Fruit fly (Drosophila melanogaster): ENCODE data around the gene MFS18.

Gene MFS18

DNA sequence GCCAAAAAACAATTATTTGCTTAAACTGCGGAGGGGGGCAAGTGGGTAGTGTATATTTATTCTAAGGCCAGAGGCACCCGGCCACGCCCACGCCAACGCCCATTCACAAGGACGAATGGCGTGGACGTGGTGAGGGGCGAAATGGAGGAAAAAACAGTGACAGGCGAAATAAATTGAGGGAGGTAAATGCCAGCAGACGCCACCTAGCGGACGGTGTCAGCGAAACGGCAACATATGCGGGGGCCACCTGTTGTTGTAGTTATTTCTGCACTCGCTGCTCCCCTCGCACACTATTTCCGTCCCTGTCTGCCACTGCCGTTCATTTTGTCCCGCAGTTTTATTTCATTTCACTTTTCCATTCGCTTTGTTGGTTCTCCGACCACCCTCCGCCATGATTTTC lies 30.5 kb downstream of the MFS18 start:
- no peak for TF ChIP-seq Clk (GFP tag; optimal IDR thresholded peaks at IDR 0.05)
- TF ChIP-seq cic (GFP tag; optimal IDR thresholded peaks at IDR 0.05) = no peak
- TF ChIP-seq kay (GFP tag; ENCODE audit: borderline replicate concordance) = peak; percentile 9
- TF ChIP-seq CG12768 (GFP tag; optimal IDR thresholded peaks at IDR 0.05) = no peak
- TF ChIP-seq CG33017 (tag; optimal IDR thresholded peaks at IDR 0.05) = no peak
- TF ChIP-seq pad (GFP tag; optimal IDR thresholded peaks at IDR 0.05) = no peak
- TF ChIP-seq CG1620 (GFP tag; optimal IDR thresholded peaks at IDR 0.05) = no peak

DNA sequence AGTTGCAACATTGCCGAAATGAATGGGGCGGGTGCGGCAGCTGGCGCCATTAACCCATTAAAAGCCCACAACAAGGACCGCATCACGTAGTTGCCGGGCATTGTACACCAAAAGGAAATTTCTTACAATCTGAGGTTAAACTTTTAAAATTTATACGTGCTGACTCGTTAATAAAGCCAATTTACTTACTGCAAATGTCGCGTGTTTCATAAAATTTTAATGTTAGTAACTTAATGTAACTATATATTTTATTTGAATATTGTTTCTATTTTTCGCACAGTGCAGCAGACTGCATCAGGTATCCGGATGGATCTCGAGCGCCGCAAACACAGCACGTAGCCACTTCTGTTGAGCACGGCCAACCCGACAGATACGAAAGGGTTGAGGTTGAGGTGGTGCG lies 31.5 kb downstream of the MFS18 start:
- peak; percentile 36 for TF ChIP-seq CG7045 (GFP tag; optimal IDR thresholded peaks at IDR 0.05)
- no peak for TF ChIP-seq CG14711 (tag; optimal IDR thresholded peaks at IDR 0.05)
- TF ChIP-seq CG5204 (GFP tag; optimal IDR thresholded peaks at IDR 0.05) = peak; percentile 43
- peak; percentile 13 for TF ChIP-seq CG12768 (GFP tag; optimal IDR thresholded peaks at IDR 0.05)
- peak; percentile 42 for TF ChIP-seq CG33017 (tag; optimal IDR thresholded peaks at IDR 0.05)

DNA sequence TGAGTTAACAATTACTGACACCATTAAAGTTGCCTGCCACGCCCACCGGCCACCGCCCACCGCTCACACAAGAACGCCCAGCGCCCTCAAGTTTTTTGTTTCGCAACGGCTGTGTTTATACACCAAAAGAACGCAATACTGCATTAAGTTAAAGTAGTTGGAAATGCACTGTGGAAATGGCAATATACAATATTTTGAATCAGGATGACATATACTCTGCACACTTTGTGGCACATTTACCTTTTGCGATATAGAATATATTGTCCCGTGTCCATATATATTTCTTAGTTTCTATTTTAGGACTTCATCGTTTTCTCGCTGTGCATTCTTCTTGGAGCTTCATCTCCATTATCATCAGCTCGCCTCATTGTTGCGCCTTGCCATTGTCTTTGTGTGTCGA lies 32.3 kb downstream of the MFS18 start:
- TF ChIP-seq CG14711 (tag; optimal IDR thresholded peaks at IDR 0.05) = no peak
- no peak for TF ChIP-seq CG12768 (GFP tag; optimal IDR thresholded peaks at IDR 0.05)
- TF ChIP-seq CG5204 (GFP tag; optimal IDR thresholded peaks at IDR 0.05) = no peak
- TF ChIP-seq Hr96 (GFP tag; optimal IDR thresholded peaks at IDR 0.05) = peak; percentile 10
- no peak for TF ChIP-seq CG7045 (GFP tag; optimal IDR thresholded peaks at IDR 0.05)

DNA sequence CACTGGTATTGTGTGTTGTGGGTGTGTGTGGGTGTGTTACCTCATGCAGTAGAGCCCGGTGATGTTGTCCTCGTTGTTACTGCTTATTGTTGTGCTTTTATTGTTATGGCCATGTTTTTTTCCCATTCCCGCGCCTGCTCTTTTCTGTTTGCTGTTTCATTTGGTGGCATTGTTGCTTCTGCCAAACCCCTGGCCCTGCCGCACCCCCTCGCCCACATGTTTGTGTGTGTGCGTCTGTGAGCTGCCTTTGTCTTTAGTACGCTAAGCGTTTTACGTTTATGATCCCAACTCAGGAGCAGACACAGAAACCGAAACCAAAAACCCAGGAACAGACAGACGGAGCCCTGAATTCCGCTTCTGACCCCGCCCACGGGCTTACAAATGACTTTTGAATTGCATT lies 34.4 kb downstream of the MFS18 start:
- TF ChIP-seq Crg-1 (GFP tag; optimal IDR thresholded peaks at IDR 0.05) = no peak
- TF ChIP-seq CG1620 (GFP tag; optimal IDR thresholded peaks at IDR 0.05) = no peak
- no peak for TF ChIP-seq CG14711 (tag; optimal IDR thresholded peaks at IDR 0.05)
- TF ChIP-seq cic (GFP tag; optimal IDR thresholded peaks at IDR 0.05) = no peak
- no peak for TF ChIP-seq CG7045 (GFP tag; optimal IDR thresholded peaks at IDR 0.05)
- TF ChIP-seq kay (GFP tag; ENCODE audit: borderline replicate concordance) = no peak
- no peak for TF ChIP-seq cnc (optimal IDR thresholded peaks at IDR 0.05)
- no peak for TF ChIP-seq pad (GFP tag; optimal IDR thresholded peaks at IDR 0.05)
- TF ChIP-seq Clk (GFP tag; optimal IDR thresholded peaks at IDR 0.05) = no peak
- no peak for TF ChIP-seq toe (GFP tag; optimal IDR thresholded peaks at IDR 0.05)
- no peak for TF ChIP-seq Hr96 (GFP tag; optimal IDR thresholded peaks at IDR 0.05)
- TF ChIP-seq CG33017 (tag; optimal IDR thresholded peaks at IDR 0.05) = no peak
- no peak for TF ChIP-seq bab1 (GFP tag; optimal IDR thresholded peaks at IDR 0.05)
- TF ChIP-seq CG5204 (GFP tag; optimal IDR thresholded peaks at IDR 0.05) = no peak
- TF ChIP-seq CG11617 (GFP tag; optimal IDR thresholded peaks at IDR 0.05) = no peak

DNA sequence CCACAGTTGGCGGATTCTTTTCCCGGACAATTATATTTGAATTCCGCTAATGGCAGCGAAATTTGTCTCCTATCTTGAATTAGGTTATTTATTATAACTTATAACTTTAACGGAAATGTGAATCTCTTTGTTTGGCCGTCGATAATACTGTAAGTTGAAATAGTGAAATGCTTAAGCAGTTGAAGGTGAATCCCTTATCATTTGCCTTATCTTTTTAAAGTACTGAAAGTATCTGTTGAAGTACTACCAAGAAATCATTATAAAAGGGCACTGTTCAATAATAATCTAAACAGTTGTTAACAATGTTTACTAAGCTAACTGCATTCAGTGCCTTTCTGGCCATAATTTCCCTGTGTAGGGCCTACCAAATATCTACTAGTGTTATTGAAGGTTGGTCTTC lies 37.6 kb downstream of the MFS18 start, which contains the start of gene CG43055:
TSS of gene CG43055 (plus strand) at position 301 of the 400 bp plus-strand sequence.
- TF ChIP-seq CG14711 (tag; optimal IDR thresholded peaks at IDR 0.05) = no peak
- TF ChIP-seq Hr96 (GFP tag; optimal IDR thresholded peaks at IDR 0.05) = no peak
- TF ChIP-seq tj (GFP tag; optimal IDR thresholded peaks at IDR 0.05) = no peak
- TF ChIP-seq CG7101 (tag; optimal IDR thresholded peaks at IDR 0.05) = no peak
- TF ChIP-seq kay (GFP tag; ENCODE audit: borderline replicate concordance) = no peak
- TF ChIP-seq Mnt (GFP tag; optimal IDR thresholded peaks at IDR 0.05) = no peak
- no peak for TF ChIP-seq CG12768 (GFP tag; optimal IDR thresholded peaks at IDR 0.05)
- TF ChIP-seq CG7045 (GFP tag; optimal IDR thresholded peaks at IDR 0.05) = no peak
- no peak for TF ChIP-seq ovo (GFP tag; optimal IDR thresholded peaks at IDR 0.05)
- no peak for TF ChIP-seq Crg-1 (GFP tag; optimal IDR thresholded peaks at IDR 0.05)
- TF ChIP-seq CG11617 (GFP tag; optimal IDR thresholded peaks at IDR 0.05) = no peak
- no peak for TF ChIP-seq pad (GFP tag; optimal IDR thresholded peaks at IDR 0.05)

DNA sequence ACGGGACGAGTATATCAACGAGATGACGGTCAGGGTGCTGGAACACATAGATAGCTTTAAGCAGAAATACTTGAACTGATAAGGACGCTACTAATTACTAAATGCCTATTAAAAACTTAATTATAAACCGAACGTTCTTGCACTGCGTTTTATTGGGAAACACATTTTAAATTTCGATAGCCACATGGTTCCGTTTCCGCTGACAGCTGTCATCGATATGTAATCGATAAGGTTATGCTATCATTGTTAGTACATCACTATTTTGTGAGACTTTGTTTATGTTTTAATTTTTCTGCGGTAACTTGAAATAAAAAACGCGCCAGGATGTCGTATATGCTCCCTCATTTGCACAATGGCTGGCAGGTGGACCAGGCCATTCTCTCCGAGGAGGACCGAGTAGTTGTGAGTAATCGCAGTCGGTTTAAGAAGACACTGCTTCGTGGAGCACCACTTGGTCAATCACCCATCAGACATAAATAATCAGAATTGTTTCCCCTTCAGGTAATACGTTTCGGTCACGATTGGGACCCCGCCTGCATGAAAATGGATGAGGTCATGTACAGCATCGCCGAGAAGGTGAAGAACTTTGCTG lies 45.3 kb downstream of the MFS18 start, which contains the start of gene Dim1:
TSS of gene Dim1 (plus strand) at position 239 of the 592 bp plus-strand sequence.
- TF ChIP-seq CG33017 (tag; optimal IDR thresholded peaks at IDR 0.05) (peak; percentile 8), CG14711 (tag; optimal IDR thresholded peaks at IDR 0.05) (no peak), pad (GFP tag; optimal IDR thresholded peaks at IDR 0.05) (no peak), CG7101 (tag; optimal IDR thresholded peaks at IDR 0.05) (no peak), CG12768 (GFP tag; optimal IDR thresholded peaks at IDR 0.05) (no peak), CG5204 (GFP tag; optimal IDR thresholded peaks at IDR 0.05) (no peak), Hr96 (GFP tag; optimal IDR thresholded peaks at IDR 0.05) (peak; percentile 28), CG7045 (GFP tag; optimal IDR thresholded peaks at IDR 0.05) (no peak), ovo (GFP tag; optimal IDR thresholded peaks at IDR 0.05) (no peak), cic (GFP tag; optimal IDR thresholded peaks at IDR 0.05) (no peak), Crg-1 (GFP tag; optimal IDR thresholded peaks at IDR 0.05) (no peak), Clk (GFP tag; optimal IDR thresholded peaks at IDR 0.05) (no peak), CG1620 (GFP tag; optimal IDR thresholded peaks at IDR 0.05) (no peak), tj (GFP tag; optimal IDR thresholded peaks at IDR 0.05) (no peak), cnc (optimal IDR thresholded peaks at IDR 0.05) (no peak), kay (GFP tag; ENCODE audit: borderline replicate concordance) (no peak), toe (GFP tag; optimal IDR thresholded peaks at IDR 0.05) (no peak), Mnt (GFP tag; optimal IDR thresholded peaks at IDR 0.05) (no peak), bab1 (GFP tag; optimal IDR thresholded peaks at IDR 0.05) (peak; percentile 70), CG11617 (GFP tag; optimal IDR thresholded peaks at IDR 0.05) (peak; percentile 18)

DNA sequence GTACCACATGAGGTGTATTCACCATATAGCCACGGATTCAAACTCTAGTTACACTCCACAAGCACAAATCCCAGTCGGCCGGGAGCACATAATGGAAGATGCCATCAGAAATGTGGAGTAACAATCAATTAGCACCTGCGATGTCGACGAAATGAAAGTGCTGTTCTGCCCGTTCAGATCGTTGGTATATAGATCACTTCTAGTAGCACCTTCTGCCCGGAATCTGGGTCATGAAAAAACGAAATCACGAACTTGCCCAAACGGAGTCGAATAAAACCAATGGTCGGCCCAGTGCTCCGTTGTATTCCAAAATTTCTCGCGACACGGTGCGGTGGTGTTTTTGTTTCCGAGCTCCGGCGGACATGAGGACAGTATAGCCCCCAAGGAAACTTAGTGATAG lies 47.8 kb downstream of the MFS18 start, which contains the start of gene CG33003:
TSS of gene CG33003 (plus strand) at position 301 of the 400 bp plus-strand sequence.
- TF ChIP-seq CG33017 (tag; optimal IDR thresholded peaks at IDR 0.05) = no peak
- no peak for TF ChIP-seq CG7101 (tag; optimal IDR thresholded peaks at IDR 0.05)
- TF ChIP-seq tj (GFP tag; optimal IDR thresholded peaks at IDR 0.05) = no peak
- TF ChIP-seq CG1620 (GFP tag; optimal IDR thresholded peaks at IDR 0.05) = no peak
- no peak for TF ChIP-seq CG11617 (GFP tag; optimal IDR thresholded peaks at IDR 0.05)
- TF ChIP-seq kay (GFP tag; ENCODE audit: borderline replicate concordance) = no peak
- TF ChIP-seq cic (GFP tag; optimal IDR thresholded peaks at IDR 0.05) = no peak
- no peak for TF ChIP-seq pad (GFP tag; optimal IDR thresholded peaks at IDR 0.05)
- no peak for TF ChIP-seq Clk (GFP tag; optimal IDR thresholded peaks at IDR 0.05)
- TF ChIP-seq Mnt (GFP tag; optimal IDR thresholded peaks at IDR 0.05) = no peak
- TF ChIP-seq CG7045 (GFP tag; optimal IDR thresholded peaks at IDR 0.05) = no peak
- no peak for TF ChIP-seq Crg-1 (GFP tag; optimal IDR thresholded peaks at IDR 0.05)
- no peak for TF ChIP-seq ovo (GFP tag; optimal IDR thresholded peaks at IDR 0.05)
- no peak for TF ChIP-seq CG5204 (GFP tag; optimal IDR thresholded peaks at IDR 0.05)
- TF ChIP-seq CG14711 (tag; optimal IDR thresholded peaks at IDR 0.05) = no peak
